Worm (Caenorhabditis elegans): ENCODE data around the gene clec-65.

clec-65 gene

ce11 chrII:12901025-12901424 lies at the start of gene clec-65:
clec-65 (plus strand) TSS chrII:12901325.
- no peak for TF ChIP-seq scrt-1 (GFP tag; IDR thresholded peaks at IDR 0.05)
- TF ChIP-seq sea-1 (GFP tag; conservative IDR thresholded peaks at IDR 0.05): no peak
- no peak for TF ChIP-seq tbx-37 (GFP tag; conservative IDR thresholded peaks at IDR 0.05)
- no peak for TF ChIP-seq aly-1 (tag; optimal IDR thresholded peaks at IDR 0.05)
- TF ChIP-seq ama-1 (optimal IDR thresholded peaks at IDR 0.05): no peak
- TF ChIP-seq ceh-13 (GFP tag; optimal IDR thresholded peaks at IDR 0.05): no peak
- no peak for TF ChIP-seq tra-4 (tag; optimal IDR thresholded peaks at IDR 0.05)
- TF ChIP-seq ets-7 (tag; optimal IDR thresholded peaks at IDR 0.05): no peak
- TF ChIP-seq ceh-36 (tag; optimal IDR thresholded peaks at IDR 0.05): no peak
- TF ChIP-seq pes-1 (GFP tag; IDR thresholded peaks at IDR 0.05): no peak
- no peak for TF ChIP-seq tbx-11 (GFP tag; IDR thresholded peaks at IDR 0.05)
- TF ChIP-seq hmg-4 (GFP tag; optimal IDR thresholded peaks at IDR 0.05): no peak
- TF ChIP-seq B0310.2 (tag; optimal IDR thresholded peaks at IDR 0.05): no peak
- TF ChIP-seq hmbx-1 (tag; optimal IDR thresholded peaks at IDR 0.05): no peak
- no peak for TF ChIP-seq hnd-1 (tag; optimal IDR thresholded peaks at IDR 0.05)
- no peak for TF ChIP-seq F13C5.2 (tag; optimal IDR thresholded peaks at IDR 0.05)
- TF ChIP-seq flt-1 (GFP tag; IDR thresholded peaks at IDR 0.05): no peak

- TF ChIP-seq scrt-1 (GFP tag; IDR thresholded peaks at IDR 0.05): no peak
- no peak for TF ChIP-seq tbx-11 (GFP tag; IDR thresholded peaks at IDR 0.05)
- TF ChIP-seq flt-1 (GFP tag; IDR thresholded peaks at IDR 0.05): no peak
- TF ChIP-seq hmg-4 (GFP tag; optimal IDR thresholded peaks at IDR 0.05): no peak
- TF ChIP-seq B0310.2 (tag; optimal IDR thresholded peaks at IDR 0.05): no peak
- TF ChIP-seq tbx-37 (GFP tag; conservative IDR thresholded peaks at IDR 0.05): no peak
- TF ChIP-seq ceh-13 (GFP tag; optimal IDR thresholded peaks at IDR 0.05): no peak
- no peak for TF ChIP-seq pes-1 (GFP tag; IDR thresholded peaks at IDR 0.05)
- TF ChIP-seq aly-1 (tag; optimal IDR thresholded peaks at IDR 0.05): no peak
- TF ChIP-seq ets-7 (tag; optimal IDR thresholded peaks at IDR 0.05): no peak
- no peak for TF ChIP-seq ceh-36 (tag; optimal IDR thresholded peaks at IDR 0.05)
- TF ChIP-seq ama-1 (optimal IDR thresholded peaks at IDR 0.05): no peak
- no peak for TF ChIP-seq tra-4 (tag; optimal IDR thresholded peaks at IDR 0.05)
- TF ChIP-seq hnd-1 (tag; optimal IDR thresholded peaks at IDR 0.05): no peak
- TF ChIP-seq hmbx-1 (tag; optimal IDR thresholded peaks at IDR 0.05): no peak
- TF ChIP-seq F13C5.2 (tag; optimal IDR thresholded peaks at IDR 0.05): no peak
- no peak for TF ChIP-seq sea-1 (GFP tag; conservative IDR thresholded peaks at IDR 0.05)
These were observed 45.2 kb upstream of the clec-65 start, which contains the start of gene Y46G5A.29 for ce11 chrII:12855900-12856299. Y46G5A.29 (plus strand) TSS chrII:12856200.

ce11 chrII:12865604-12866003 lies 35.5 kb upstream of the clec-65 start, which contains the start of gene snf-5:
snf-5 (minus strand) TSS chrII:12865785.
- no peak for TF ChIP-seq scrt-1 (GFP tag; IDR thresholded peaks at IDR 0.05)
- TF ChIP-seq ama-1 (optimal IDR thresholded peaks at IDR 0.05): no peak

- TF ChIP-seq hmbx-1 (tag; optimal IDR thresholded peaks at IDR 0.05) (no peak), scrt-1 (GFP tag; IDR thresholded peaks at IDR 0.05) (no peak), hmg-4 (GFP tag; optimal IDR thresholded peaks at IDR 0.05) (no peak), tra-4 (tag; optimal IDR thresholded peaks at IDR 0.05) (no peak), ceh-36 (tag; optimal IDR thresholded peaks at IDR 0.05) (no peak), tbx-11 (GFP tag; IDR thresholded peaks at IDR 0.05) (no peak), ceh-13 (GFP tag; optimal IDR thresholded peaks at IDR 0.05) (no peak)
These were observed 35.0 kb upstream of the clec-65 start for ce11 chrII:12866079-12866478.

- no peak for TF ChIP-seq B0310.2 (tag; optimal IDR thresholded peaks at IDR 0.05)
- TF ChIP-seq hmg-4 (GFP tag; optimal IDR thresholded peaks at IDR 0.05): no peak
- TF ChIP-seq flt-1 (GFP tag; IDR thresholded peaks at IDR 0.05): no peak
- TF ChIP-seq ama-1 (optimal IDR thresholded peaks at IDR 0.05): no peak
- no peak for TF ChIP-seq sea-1 (GFP tag; conservative IDR thresholded peaks at IDR 0.05)
- TF ChIP-seq tra-4 (tag; optimal IDR thresholded peaks at IDR 0.05): no peak
- TF ChIP-seq F13C5.2 (tag; optimal IDR thresholded peaks at IDR 0.05): no peak
- no peak for TF ChIP-seq tbx-37 (GFP tag; conservative IDR thresholded peaks at IDR 0.05)
- TF ChIP-seq hnd-1 (tag; optimal IDR thresholded peaks at IDR 0.05): no peak
These were observed 23.0 kb upstream of the clec-65 start, which contains the start of gene gsy-1 for ce11 chrII:12878071-12878668. gsy-1 (minus strand) TSS chrII:12878121.

ce11 chrII:12878697-12879096 lies 22.4 kb upstream of the clec-65 start:
- TF ChIP-seq B0310.2 (tag; optimal IDR thresholded peaks at IDR 0.05): no peak
- no peak for TF ChIP-seq hnd-1 (tag; optimal IDR thresholded peaks at IDR 0.05)
- TF ChIP-seq hmbx-1 (tag; optimal IDR thresholded peaks at IDR 0.05): no peak
- TF ChIP-seq tra-4 (tag; optimal IDR thresholded peaks at IDR 0.05): no peak
- TF ChIP-seq hmg-4 (GFP tag; optimal IDR thresholded peaks at IDR 0.05): no peak
- no peak for TF ChIP-seq flt-1 (GFP tag; IDR thresholded peaks at IDR 0.05)
- TF ChIP-seq pes-1 (GFP tag; IDR thresholded peaks at IDR 0.05): no peak
- no peak for TF ChIP-seq ama-1 (optimal IDR thresholded peaks at IDR 0.05)
- TF ChIP-seq tbx-37 (GFP tag; conservative IDR thresholded peaks at IDR 0.05): no peak

- no peak for TF ChIP-seq B0310.2 (tag; optimal IDR thresholded peaks at IDR 0.05)
- TF ChIP-seq pes-1 (GFP tag; IDR thresholded peaks at IDR 0.05): no peak
- TF ChIP-seq hnd-1 (tag; optimal IDR thresholded peaks at IDR 0.05): no peak
- TF ChIP-seq tbx-11 (GFP tag; IDR thresholded peaks at IDR 0.05): no peak
- no peak for TF ChIP-seq scrt-1 (GFP tag; IDR thresholded peaks at IDR 0.05)
- TF ChIP-seq ceh-36 (tag; optimal IDR thresholded peaks at IDR 0.05): no peak
- TF ChIP-seq sea-1 (GFP tag; conservative IDR thresholded peaks at IDR 0.05): no peak
- TF ChIP-seq F13C5.2 (tag; optimal IDR thresholded peaks at IDR 0.05): no peak
- no peak for TF ChIP-seq hmbx-1 (tag; optimal IDR thresholded peaks at IDR 0.05)
- TF ChIP-seq ceh-13 (GFP tag; optimal IDR thresholded peaks at IDR 0.05): no peak
These were observed 21.4 kb upstream of the clec-65 start for ce11 chrII:12879758-12880157.

- TF ChIP-seq hmg-4 (GFP tag; optimal IDR thresholded peaks at IDR 0.05) (no peak), hmbx-1 (tag; optimal IDR thresholded peaks at IDR 0.05) (no peak), tbx-11 (GFP tag; IDR thresholded peaks at IDR 0.05) (no peak)
These were observed 20.7 kb upstream of the clec-65 start, which contains the start of gene F35C5.1 for ce11 chrII:12880406-12880805. F35C5.1 (plus strand) TSS chrII:12880804.
